Fruit fly (Drosophila melanogaster) whole organism, embryonic: ENCODE measurements around the gene Hs6st.

ENCODE experiments used
- Aef1 ChIP-seq: fragments of 200-800 bp; sonication (Bioruptor generic); IDR thresholded peaks from 3 replicates; pipeline ENCODE4 v1.3.6; 2022; ENCODE audit warnings: missing biosample characterization, missing genetic modification characterization
- CG1024 ChIP-seq: fragments of 200-800 bp; sonication (Bioruptor generic); IDR thresholded peaks from 2 replicates; pipeline ENCODE4 v1.3.6; 2022; ENCODE audit warnings: missing biosample characterization, missing genetic modification characterization
- CG10543 ChIP-seq: fragments of 200-800 bp; sonication (Bioruptor generic); optimal IDR thresholded peaks from 3 replicates; lab custom pipeline; 2017; ENCODE audit warnings: missing biosample characterization, mild to moderate bottlenecking, missing genetic modification characterization, moderate library complexity
- CG10654 ChIP-seq: fragments of 200-800 bp; sonication (Bioruptor generic); optimal IDR thresholded peaks from 2 replicates; lab custom pipeline; 2016; ENCODE audit warnings: missing biosample characterization, missing genetic modification characterization
- CG11398 ChIP-seq: fragments of 200-800 bp; sonication (Bioruptor generic); optimal IDR thresholded peaks from 2 replicates; lab custom pipeline; 2016; ENCODE audit warnings: missing biosample characterization, missing genetic modification characterization
- CG12104 ChIP-seq: fragments of 200-800 bp; sonication (Bioruptor generic); optimal IDR thresholded peaks from 3 replicates; lab custom pipeline; 2016; ENCODE audit warnings: missing biosample characterization, missing genetic modification characterization
- CG12299 ChIP-seq: fragments of 200-800 bp; sonication (Bioruptor generic); optimal IDR thresholded peaks from 2 replicates; lab custom pipeline; 2018; ENCODE audit warnings: missing biosample characterization, mild to moderate bottlenecking, missing genetic modification characterization
- CG15696 ChIP-seq: fragments of 200-800 bp; sonication (Bioruptor generic); optimal IDR thresholded peaks from 2 replicates; lab custom pipeline; 2019; ENCODE audit warnings: missing biosample characterization, mild to moderate bottlenecking, missing genetic modification characterization, moderate library complexity
- CG18262 ChIP-seq: fragments of 200-800 bp; optimal IDR thresholded peaks from 3 replicates; lab custom pipeline; 2019; ENCODE audit warnings: missing biosample characterization, mild to moderate bottlenecking, missing genetic modification characterization, moderate library complexity
- CG1832 ChIP-seq: fragments of 200-800 bp; sonication (Bioruptor generic); optimal IDR thresholded peaks from 2 replicates; lab custom pipeline; 2017; ENCODE audit warnings: missing biosample characterization, mild to moderate bottlenecking, missing genetic modification characterization, inconsistent platforms
- CG2875 ChIP-seq: fragments of 200-800 bp; sonication (Bioruptor generic); optimal IDR thresholded peaks from 2 replicates; lab custom pipeline; 2017; ENCODE audit warnings: missing biosample characterization, mild to moderate bottlenecking, missing genetic modification characterization, missing genetic modification reagents
- CG3065 ChIP-seq: fragments of 200-800 bp; sonication (Bioruptor generic); optimal IDR thresholded peaks from 2 replicates; lab custom pipeline; 2016; ENCODE audit warnings: missing biosample characterization, missing genetic modification characterization
- CG32767 ChIP-seq: fragments of 200-800 bp; sonication (Bioruptor generic); IDR thresholded peaks from 2 replicates; pipeline ENCODE4 v1.3.6; 2022; ENCODE audit warnings: missing biosample characterization, missing genetic modification characterization
- CG33557 ChIP-seq: fragments of 200-800 bp; sonication (Bioruptor generic); optimal IDR thresholded peaks from 2 replicates; lab custom pipeline; 2019; ENCODE audit warnings: missing biosample characterization, mild to moderate bottlenecking, missing genetic modification characterization, moderate library complexity
- CG4820 ChIP-seq: fragments of 200-800 bp; sonication (Bioruptor generic); optimal IDR thresholded peaks from 3 replicates; lab custom pipeline; 2016; ENCODE audit warnings: missing biosample characterization, missing genetic modification characterization
- CG6654 ChIP-seq: fragments of 200-800 bp; sonication (Bioruptor generic); optimal IDR thresholded peaks from 2 replicates; lab custom pipeline; 2017; ENCODE audit warnings: missing biosample characterization, mild to moderate bottlenecking, missing genetic modification characterization
- CG6791 ChIP-seq: fragments of 200-800 bp; sonication (Bioruptor generic); IDR thresholded peaks from 3 replicates; pipeline ENCODE4 v1.3.6; 2022; ENCODE audit warnings: missing biosample characterization, missing genetic modification characterization; ENCODE audit not compliant: partially characterized antibody
- CG7372 ChIP-seq: fragments of 200-800 bp; sonication (Bioruptor generic); IDR thresholded peaks from 2 replicates; pipeline ENCODE4 v1.3.6; 2022; ENCODE audit warnings: missing biosample characterization, missing genetic modification characterization
- CG7556 ChIP-seq: fragments of 200-800 bp; sonication (Bioruptor generic); optimal IDR thresholded peaks from 2 replicates; lab custom pipeline; 2017; ENCODE audit warnings: missing biosample characterization, mild to moderate bottlenecking, missing genetic modification characterization
- CG8765 ChIP-seq: fragments of 200-800 bp; sonication (Bioruptor generic); IDR thresholded peaks from 2 replicates; pipeline ENCODE4 v1.3.6; 2022; ENCODE audit warnings: missing biosample characterization, missing genetic modification characterization
- CG9797 ChIP-seq: fragments of 200-800 bp; sonication (Bioruptor generic); optimal IDR thresholded peaks from 3 replicates; lab custom pipeline; 2018; ENCODE audit warnings: missing biosample characterization, mild to moderate bottlenecking, missing genetic modification characterization
- CHES-1-like ChIP-seq: fragments of 200-800 bp; sonication (Bioruptor generic); optimal IDR thresholded peaks from 2 replicates; lab custom pipeline; 2016; ENCODE audit warnings: missing biosample characterization, missing genetic modification characterization
- Camta ChIP-seq: fragments of 200-800 bp; sonication (Bioruptor generic); optimal IDR thresholded peaks from 2 replicates; lab custom pipeline; 2016; ENCODE audit warnings: missing biosample characterization, missing genetic modification characterization
- Dip3 ChIP-seq: fragments of 200-800 bp; sonication (Bioruptor generic); optimal IDR thresholded peaks from 3 replicates; lab custom pipeline; 2016; ENCODE audit warnings: missing biosample characterization, missing genetic modification characterization
- Dll ChIP-seq: fragments of 200-800 bp; sonication (Bioruptor generic); IDR thresholded peaks from 4 replicates; pipeline ENCODE4 v1.3.6; 2022; ENCODE audit warnings: missing biosample characterization, missing genetic modification characterization; ENCODE audit not compliant: partially characterized antibody
- Dp ChIP-seq: fragments of 200-800 bp; sonication (Bioruptor generic); optimal IDR thresholded peaks from 2 replicates; lab custom pipeline; 2018; ENCODE audit warnings: missing biosample characterization, mild to moderate bottlenecking, missing genetic modification characterization, moderate library complexity
- Fer3 ChIP-seq: fragments of 200-800 bp; sonication (Bioruptor generic); optimal IDR thresholded peaks from 2 replicates; lab custom pipeline; 2018; ENCODE audit warnings: missing biosample characterization, mild to moderate bottlenecking, missing genetic modification characterization, moderate library complexity
- Hr3 ChIP-seq: fragments of 200-800 bp; sonication (Bioruptor generic); optimal IDR thresholded peaks from 3 replicates; lab custom pipeline; 2016; ENCODE audit warnings: missing biosample characterization, missing genetic modification characterization
- Hr51 ChIP-seq, 2 experiments: fragments of 200-800 bp; sonication (Bioruptor generic); optimal IDR thresholded peaks; 2 replicates in 1 of 2; 3 replicates in 1 of 2; lab custom pipeline; 2016 to 2018; ENCODE audit warnings: missing biosample characterization in 2 of 2, missing genetic modification characterization in 2 of 2, mild to moderate bottlenecking in 1 of 2, moderate library complexity in 1 of 2
- MESR4 ChIP-seq: fragments of 200-800 bp; sonication (Bioruptor generic); optimal IDR thresholded peaks from 2 replicates; lab custom pipeline; 2018; ENCODE audit warnings: missing biosample characterization, mild to moderate bottlenecking, missing genetic modification characterization, moderate library complexity
- Med ChIP-seq: fragments of 200-800 bp; sonication (Bioruptor generic); peaks from one replicate; lab custom pipeline; 2016; ENCODE audit warnings: missing biosample characterization, missing genetic modification characterization, mild to moderate bottlenecking, inconsistent platforms, moderate library complexity
- NfI ChIP-seq: fragments of 200-800 bp; sonication (Bioruptor generic); optimal IDR thresholded peaks from 3 replicates; lab custom pipeline; 2018; ENCODE audit warnings: missing biosample characterization, mild to moderate bottlenecking, missing genetic modification characterization, moderate library complexity
- Scr ChIP-seq: fragments of 200-800 bp; sonication (Bioruptor generic); IDR thresholded peaks from 2 replicates; pipeline ENCODE4 v1.3.6; 2022; ENCODE audit warnings: missing biosample characterization, missing genetic modification characterization; ENCODE audit not compliant: partially characterized antibody
- Sin3A ChIP-seq: fragments of >200 bp; optimal IDR thresholded peaks from 2 replicates; lab custom pipeline; 2018
- YL-1 ChIP-seq: fragments of 200-800 bp; sonication (Bioruptor generic); optimal IDR thresholded peaks from 3 replicates; lab custom pipeline; 2017; ENCODE audit warnings: missing biosample characterization, mild to moderate bottlenecking, missing genetic modification characterization
- ac ChIP-seq: fragments of 200-800 bp; sonication (Bioruptor generic); optimal IDR thresholded peaks from 3 replicates; lab custom pipeline; 2017; ENCODE audit warnings: missing biosample characterization, mild to moderate bottlenecking, missing genetic modification characterization
- dmrt99B ChIP-seq: fragments of 200-800 bp; sonication (Bioruptor generic); optimal IDR thresholded peaks from 2 replicates; lab custom pipeline; 2018; ENCODE audit warnings: missing biosample characterization, mild to moderate bottlenecking, missing genetic modification characterization, moderate library complexity
- dysf ChIP-seq: fragments of 200-800 bp; sonication (Bioruptor generic); IDR thresholded peaks from 3 replicates; pipeline ENCODE4 v1.3.6; 2022; ENCODE audit warnings: missing biosample characterization, missing genetic modification characterization
- ham ChIP-seq: fragments of 200-800 bp; sonication (Bioruptor generic); IDR thresholded peaks from 2 replicates; pipeline ENCODE4 v1.3.6; 2022; ENCODE audit warnings: missing biosample characterization, missing genetic modification characterization
- inv ChIP-seq: fragments of 200-800 bp; sonication (Bioruptor generic); IDR thresholded peaks from 2 replicates; pipeline ENCODE4 v1.3.6; 2022; ENCODE audit warnings: missing biosample characterization, missing genetic modification characterization; ENCODE audit not compliant: partially characterized antibody
- ken ChIP-seq: fragments of 200-800 bp; sonication (Bioruptor generic); IDR thresholded peaks from 3 replicates; pipeline ENCODE4 v1.3.6; 2022; ENCODE audit warnings: missing biosample characterization, missing genetic modification characterization
- repo ChIP-seq: fragments of 200-800 bp; sonication (Bioruptor generic); optimal IDR thresholded peaks from 2 replicates; lab custom pipeline; 2016; ENCODE audit warnings: missing biosample characterization, missing genetic modification characterization
- sc ChIP-seq, 3 experiments: fragments of >200 bp in 2 of 3; fragments of 200-800 bp in 1 of 3; sonication (Bioruptor generic) in 1 of 3; optimal IDR thresholded peaks; 2 replicates in 2 of 3; 3 replicates in 1 of 3; lab custom pipeline; 2017; ENCODE audit warnings: mild to moderate bottlenecking in 1 of 3, missing biosample characterization in 1 of 3, missing genetic modification characterization in 1 of 3, missing genetic modification reagents in 1 of 3
- schlank ChIP-seq: fragments of 200-800 bp; sonication (Bioruptor generic); optimal IDR thresholded peaks from 2 replicates; lab custom pipeline; 2018; ENCODE audit warnings: missing biosample characterization, mild to moderate bottlenecking, missing genetic modification characterization
- ttk ChIP-seq: fragments of 200-800 bp; sonication (Bioruptor generic); IDR thresholded peaks from 2 replicates; pipeline ENCODE4 v2.1.2; 2022; ENCODE audit warnings: missing biosample characterization, missing genetic modification characterization
- twi ChIP-seq: fragments of 200-800 bp; optimal IDR thresholded peaks from 2 replicates; lab custom pipeline; 2019; ENCODE audit warnings: missing biosample characterization, mild to moderate bottlenecking, missing genetic modification characterization, moderate library complexity
- wdn ChIP-seq: fragments of 200-800 bp; sonication (Bioruptor generic); IDR thresholded peaks from 2 replicates; pipeline ENCODE4 v1.3.6; 2022; ENCODE audit warnings: missing biosample characterization, missing genetic modification characterization
- zfh1 ChIP-seq: fragments of 200-800 bp; sonication (Bioruptor generic); IDR thresholded peaks from 3 replicates; pipeline ENCODE4 v1.3.6; 2022; ENCODE audit warnings: missing biosample characterization, missing genetic modification characterization

The Hs6st gene

DNA sequence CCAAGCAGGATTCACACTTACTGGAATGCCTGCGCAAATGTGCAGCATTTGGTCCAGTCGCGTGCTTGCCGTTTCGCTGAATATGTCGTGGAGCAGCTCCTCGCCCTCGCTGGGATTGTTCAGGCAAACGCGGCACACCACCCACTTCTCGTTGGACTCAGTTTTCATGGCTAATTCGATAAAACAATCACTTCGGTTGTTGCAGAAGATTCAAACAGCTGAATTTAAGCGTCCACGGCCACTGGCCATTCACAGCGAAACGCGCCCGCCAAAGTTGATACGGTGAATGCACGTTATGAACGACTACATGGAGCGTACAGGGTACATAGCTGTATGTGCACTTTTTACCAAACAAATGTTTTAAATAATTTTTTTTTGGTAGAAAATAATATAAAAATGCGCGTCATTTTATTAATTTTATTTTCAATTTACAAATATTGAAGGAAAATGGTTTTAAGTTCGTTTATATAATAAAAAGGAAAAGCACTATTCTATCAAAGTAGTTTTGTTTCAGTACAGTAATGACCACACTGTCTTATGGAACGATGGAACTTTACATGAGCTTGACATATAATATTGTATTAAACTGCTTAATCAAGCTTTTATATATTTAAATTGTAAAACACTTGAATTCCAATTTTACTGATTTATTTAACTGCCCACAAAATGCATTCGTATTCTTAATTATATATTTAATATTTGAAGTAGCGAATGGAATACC is 22.9 kb upstream of the Hs6st start, which contains the start of gene trem (continued):
- TF ChIP-seq CG2875 (GFP tag; lab: Kevin White, UChicago), result no peak
- TF ChIP-seq wdn (GFP tag; lab: Robert Waterston, UW), result peak; percentile 5; the same call in 1 of the 2 replicates
- peak; percentile 51 for TF ChIP-seq YL-1 (GFP tag; lab: Kevin White, UChicago)
- peak; percentile 34 for TF ChIP-seq MESR4 (GFP tag; lab: Kevin White, UChicago)
- peak; percentile 61 for TF ChIP-seq CG8765 (GFP tag; lab: Robert Waterston, UW)
- peak; percentile 78 for TF ChIP-seq dysf (GFP tag; lab: Robert Waterston, UW)
- no peak for TF ChIP-seq sc (optimal IDR thresholded peaks at IDR 0.05; lab: Kevin White, UChicago)
- TF ChIP-seq sc (GFP tag; optimal IDR thresholded peaks at IDR 0.05; lab: Kevin White, UChicago), result peak; percentile 45
- peak; percentile 60; the same call in 2 of the 3 replicates for TF ChIP-seq Aef1 (GFP tag; lab: Robert Waterston, UW)
- peak; percentile 66 for TF ChIP-seq NfI (GFP tag; lab: Kevin White, UChicago)
- peak; percentile 22 for TF ChIP-seq CG3065 (GFP tag; lab: Kevin White, UChicago)
- TF ChIP-seq CHES-1-like, result peak; percentile 28
- peak; percentile 78 for TF ChIP-seq Med
- TF ChIP-seq CG4820 (GFP tag; lab: Kevin White, UChicago), result peak; percentile 64
- peak; percentile 29; the same call in 1 of the 3 replicates for TF ChIP-seq zfh1 (GFP tag; lab: Robert Waterston, UW)
- TF ChIP-seq ham (GFP tag; lab: Robert Waterston, UW), result no peak
- TF ChIP-seq Sin3A (lab: Kevin White, UChicago), result peak; percentile 0
- peak; percentile 49; the same call in 1 of the 2 replicates for TF ChIP-seq CG1024
- TF ChIP-seq CG33557 (GFP tag; lab: Kevin White, UChicago), result peak; percentile 82
- no peak for TF ChIP-seq CG32767 (GFP tag; lab: Robert Waterston, UW)
- peak; percentile 40 for TF ChIP-seq Camta (GFP tag; lab: Kevin White, UChicago)
- peak; percentile 78 for TF ChIP-seq CG10543 (GFP tag; lab: Kevin White, UChicago)
- TF ChIP-seq inv (GFP tag; lab: Robert Waterston, UW), result no peak
- peak; percentile 62; the same call in 2 of the 3 replicates for TF ChIP-seq ken (GFP tag; lab: Robert Waterston, UW)
- TF ChIP-seq ttk, result peak; percentile 50; the same call in 1 of the 2 replicates
- no peak for TF ChIP-seq schlank (tag; lab: Kevin White, UChicago)
- no peak for TF ChIP-seq dmrt99B (tag; lab: Kevin White, UChicago)
- TF ChIP-seq CG12104, result peak; percentile 74
- TF ChIP-seq Hr3 (GFP tag; lab: Kevin White, UChicago), result peak; percentile 84
- TF ChIP-seq twi (tag; lab: Kevin White, UChicago), result peak; percentile 67
- TF ChIP-seq CG7556 (GFP tag; lab: Kevin White, UChicago), result peak; percentile 82
- TF ChIP-seq CG6654 (GFP tag; lab: Kevin White, UChicago), result peak; percentile 64
- TF ChIP-seq Dll (GFP tag; lab: Robert Waterston, UW), result 0 out of 4 replicates have a peak, but pooled peaks have one; percentile 2
- peak; percentile 81 for TF ChIP-seq CG18262 (tag; lab: Kevin White, UChicago)
- TF ChIP-seq Dip3 (GFP tag; lab: Kevin White, UChicago), result peak; percentile 60
- TF ChIP-seq CG9797 (GFP tag; lab: Kevin White, UChicago), result no peak
- TF ChIP-seq CG12299, result peak; percentile 25
- peak; percentile 17; the same call in 1 of the 2 replicates for TF ChIP-seq Scr (GFP tag; lab: Robert Waterston, UW)
- peak; percentile 63 for TF ChIP-seq CG10654 (GFP tag; lab: Kevin White, UChicago)
- TF ChIP-seq CG11398, result no peak
- TF ChIP-seq ac, result no peak
- peak; percentile 12 to 74 for TF ChIP-seq Hr51 (GFP tag; optimal IDR thresholded peaks at IDR 0.05; lab: Kevin White, UChicago)
- peak; percentile 73 for TF ChIP-seq CG15696 (tag; lab: Kevin White, UChicago)
- TF ChIP-seq CG7372, result peak; percentile 57
- peak; percentile 63 for TF ChIP-seq Fer3 (tag; lab: Kevin White, UChicago)
- no peak for TF ChIP-seq CG1832 (GFP tag; lab: Kevin White, UChicago)
- no peak for TF ChIP-seq repo (GFP tag; lab: Kevin White, UChicago)
- peak; percentile 19 for TF ChIP-seq Dp (GFP tag; lab: Kevin White, UChicago)
- TF ChIP-seq CG6791 (GFP tag; lab: Robert Waterston, UW), result no peak
